Worm (Caenorhabditis elegans) whole organism, L1 larva: Measurements from ENCODE around the gene vha-2.

Source experiments
- C16A3.4 ChIP-seq: fragments of 150-350 bp; optimal IDR thresholded peaks from 2 replicates; lab custom pipeline; 2014; ENCODE audit warnings: missing biosample characterization, missing genetic modification characterization
- alr-1 ChIP-seq: fragments of 200-800 bp; sonication (Bioruptor generic); optimal IDR thresholded peaks from 2 replicates; lab custom pipeline; 2018; ENCODE audit warnings: borderline replicate concordance, mild to moderate bottlenecking, missing genetic modification characterization, missing compliant biosample characterization
- aly-2 ChIP-seq: fragments of 150-350 bp; optimal IDR thresholded peaks from 2 replicates; lab custom pipeline; 2014; ENCODE audit warnings: missing biosample characterization, missing genetic modification characterization
- ama-1 ChIP-seq: fragments of 150-350 bp; optimal IDR thresholded peaks from 2 replicates; lab custom pipeline; 2014
- blmp-1 ChIP-seq: fragments of 150-350 bp; optimal IDR thresholded peaks from 2 replicates; lab custom pipeline; 2014; ENCODE audit warnings: missing biosample characterization, missing genetic modification characterization
- ceh-90 ChIP-seq: sonication (generic microtip); optimal IDR thresholded peaks from 2 replicates; lab custom pipeline; 2016; ENCODE audit warnings: missing genetic modification characterization, missing compliant biosample characterization
- dpl-1 ChIP-seq, 3 experiments: fragments of 150-350 bp in 2 of 3; sonication (generic microtip) in 1 of 3; optimal IDR thresholded peaks; 2 replicates each; lab custom pipeline; 2014 to 2017; ENCODE audit warnings: missing biosample characterization in 3 of 3, missing genetic modification characterization in 3 of 3, missing genetic modification reagents in 3 of 3
- efl-1 ChIP-seq, 4 experiments: fragments of 150-350 bp; optimal IDR thresholded peaks in 3 of 4; peaks in 1 of 4; 1 replicate in 1 of 4; 2 replicates in 3 of 4; lab custom pipeline; 2014; ENCODE audit warnings: missing biosample characterization in 2 of 4, missing genetic modification characterization in 2 of 4, missing genetic modification reagents in 2 of 4
- efl-3 ChIP-seq: fragments of 200-800 bp; sonication (Bioruptor generic); optimal IDR thresholded peaks from 2 replicates; lab custom pipeline; 2018; ENCODE audit warnings: mild to moderate bottlenecking, missing genetic modification characterization, missing compliant biosample characterization
- egl-27 ChIP-seq, 2 experiments: fragments of 150-350 bp in 1 of 2; sonication (generic microtip); optimal IDR thresholded peaks; 3 replicates each; lab custom pipeline; 2017 to 2018; ENCODE audit warnings: missing biosample characterization in 2 of 2, missing genetic modification characterization in 2 of 2, missing genetic modification reagents in 2 of 2
- elt-2 ChIP-seq: sonication (generic microtip); optimal IDR thresholded peaks from 2 replicates; lab custom pipeline; 2016; ENCODE audit warnings: missing genetic modification characterization, mild to moderate bottlenecking, inconsistent platforms, missing compliant biosample characterization, missing genetic modification reagents
- elt-3 ChIP-seq, 6 experiments: fragments of 150-350 bp in 1 of 6; sonication (generic microtip); optimal IDR thresholded peaks; 2 replicates each; lab custom pipeline; 2017 to 2018; ENCODE audit warnings: missing biosample characterization in 6 of 6, missing genetic modification characterization in 6 of 6, inconsistent platforms in 1 of 6
- ets-5 ChIP-seq: fragments of 200-800 bp; sonication (Bioruptor generic); IDR thresholded peaks from 2 replicates; pipeline ENCODE4 v1.3.6; 2022; ENCODE audit warnings: missing genetic modification characterization, missing compliant biosample characterization
- fkh-8 ChIP-seq: sonication (generic microtip); optimal IDR thresholded peaks from 2 replicates; lab custom pipeline; 2016; ENCODE audit warnings: mild to moderate bottlenecking, missing genetic modification characterization, missing compliant biosample characterization
- grh-1 ChIP-seq: fragments of 200-800 bp; sonication (Bioruptor generic); IDR thresholded peaks from 2 replicates; pipeline ENCODE4 v1.3.6; 2022; ENCODE audit warnings: missing genetic modification reagents, missing genetic modification characterization, missing compliant biosample characterization
- hlh-17 ChIP-seq: fragments of 200-800 bp; sonication (Bioruptor generic); optimal IDR thresholded peaks from 2 replicates; lab custom pipeline; 2018; ENCODE audit warnings: missing genetic modification characterization, mild to moderate bottlenecking, missing compliant biosample characterization, moderate library complexity, borderline replicate concordance
- hlh-4 ChIP-seq: sonication (generic microtip); optimal IDR thresholded peaks from 2 replicates; lab custom pipeline; 2016; ENCODE audit warnings: mild to moderate bottlenecking, missing genetic modification characterization, missing compliant biosample characterization
- jun-1 ChIP-seq: fragments of 150-350 bp; optimal IDR thresholded peaks from 2 replicates; lab custom pipeline; 2014; ENCODE audit warnings: missing biosample characterization, missing genetic modification reagents, missing genetic modification characterization
- lin-13 ChIP-seq: fragments of 150-350 bp; optimal IDR thresholded peaks from 2 replicates; lab custom pipeline; 2014; ENCODE audit warnings: missing biosample characterization, missing genetic modification reagents, missing genetic modification characterization
- lin-14 ChIP-seq: fragments of 200-800 bp; sonication (Bioruptor generic); optimal IDR thresholded peaks from 2 replicates; lab custom pipeline; 2018; ENCODE audit warnings: mild to moderate bottlenecking, missing genetic modification characterization, moderate library complexity, missing compliant biosample characterization
- mab-9 ChIP-seq: fragments of 200-800 bp; sonication (Bioruptor generic); IDR thresholded peaks from 2 replicates; pipeline ENCODE4 v1.3.6; 2022; ENCODE audit warnings: missing genetic modification reagents, missing genetic modification characterization, missing compliant biosample characterization
- mdl-1 ChIP-seq, 2 experiments: fragments of 150-350 bp; optimal IDR thresholded peaks; 2 replicates each; lab custom pipeline; 2014 to 2017; ENCODE audit warnings: missing biosample characterization in 2 of 2, missing genetic modification characterization in 2 of 2, inconsistent platforms in 1 of 2
- mep-1 ChIP-seq: fragments of 150-350 bp; optimal IDR thresholded peaks from 2 replicates; lab custom pipeline; 2014; ENCODE audit warnings: missing biosample characterization, missing genetic modification characterization
- nhr-12 ChIP-seq: sonication (generic microtip); optimal IDR thresholded peaks from 2 replicates; lab custom pipeline; 2017; ENCODE audit warnings: missing biosample characterization, missing genetic modification characterization
- nhr-19 ChIP-seq: fragments of 200-800 bp; sonication (Bioruptor generic); conservative IDR thresholded peaks from 2 replicates; pipeline ENCODE4 v1.3.6; 2022; ENCODE audit warnings: missing genetic modification characterization, missing compliant biosample characterization
- nhr-20 ChIP-seq: sonication (generic microtip); optimal IDR thresholded peaks from 2 replicates; lab custom pipeline; 2016; ENCODE audit warnings: mild to moderate bottlenecking, missing genetic modification characterization, missing compliant biosample characterization
- nhr-47 ChIP-seq: sonication (generic microtip); optimal IDR thresholded peaks from 2 replicates; lab custom pipeline; 2016; ENCODE audit warnings: mild to moderate bottlenecking, missing genetic modification characterization, moderate library complexity, missing compliant biosample characterization
- nhr-71 ChIP-seq: sonication (generic microtip); optimal IDR thresholded peaks from 2 replicates; lab custom pipeline; 2016; ENCODE audit warnings: mild to moderate bottlenecking, missing genetic modification characterization, moderate library complexity, missing compliant biosample characterization
- nhr-76 ChIP-seq: sonication (generic microtip); optimal IDR thresholded peaks from 2 replicates; lab custom pipeline; 2017; ENCODE audit warnings: missing biosample characterization, missing genetic modification characterization
- nhr-85 ChIP-seq: sonication (generic microtip); peaks from one replicate; lab custom pipeline; 2016; ENCODE audit warnings: missing genetic modification characterization, inconsistent platforms, missing compliant biosample characterization
- nhr-90 ChIP-seq: sonication (generic microtip); optimal IDR thresholded peaks from 2 replicates; lab custom pipeline; 2016; ENCODE audit warnings: mild to moderate bottlenecking, missing genetic modification characterization, missing compliant biosample characterization; ENCODE audit not compliant: poor library complexity
- snu-23 ChIP-seq: sonication (generic microtip); optimal IDR thresholded peaks from 2 replicates; lab custom pipeline; 2016; ENCODE audit warnings: missing genetic modification characterization, missing compliant biosample characterization
- sox-4 ChIP-seq: sonication (generic microtip); optimal IDR thresholded peaks from 2 replicates; lab custom pipeline; 2016; ENCODE audit warnings: missing genetic modification characterization, missing compliant biosample characterization
- swsn-7 ChIP-seq: sonication (generic microtip); optimal IDR thresholded peaks from 2 replicates; lab custom pipeline; 2016; ENCODE audit warnings: missing genetic modification characterization, missing compliant biosample characterization
- unc-130 ChIP-seq: fragments of 150-350 bp; optimal IDR thresholded peaks from 2 replicates; lab custom pipeline; 2017; ENCODE audit warnings: missing biosample characterization, missing genetic modification characterization, inconsistent platforms
- unc-30 ChIP-seq: sonication (generic microtip); optimal IDR thresholded peaks from 2 replicates; lab custom pipeline; 2017; ENCODE audit warnings: missing biosample characterization, missing genetic modification characterization
- unc-86 ChIP-seq: sonication (generic microtip); optimal IDR thresholded peaks from 2 replicates; lab custom pipeline; 2016; ENCODE audit warnings: missing genetic modification characterization, missing compliant biosample characterization
- unc-98 ChIP-seq: fragments of 200-800 bp; sonication (Bioruptor generic); IDR thresholded peaks from 2 replicates; pipeline ENCODE4 v1.3.6; 2022; ENCODE audit warnings: missing genetic modification characterization, missing compliant biosample characterization
- vab-15 ChIP-seq: sonication (generic microtip); optimal IDR thresholded peaks from 2 replicates; lab custom pipeline; 2017; ENCODE audit warnings: missing genotype, mild to moderate bottlenecking, missing genetic modification characterization, missing compliant biosample characterization
- zag-1 ChIP-seq: fragments of 150-350 bp; optimal IDR thresholded peaks from 2 replicates; lab custom pipeline; 2014; ENCODE audit warnings: missing biosample characterization, missing genetic modification characterization

Gene vha-2

DNA sequence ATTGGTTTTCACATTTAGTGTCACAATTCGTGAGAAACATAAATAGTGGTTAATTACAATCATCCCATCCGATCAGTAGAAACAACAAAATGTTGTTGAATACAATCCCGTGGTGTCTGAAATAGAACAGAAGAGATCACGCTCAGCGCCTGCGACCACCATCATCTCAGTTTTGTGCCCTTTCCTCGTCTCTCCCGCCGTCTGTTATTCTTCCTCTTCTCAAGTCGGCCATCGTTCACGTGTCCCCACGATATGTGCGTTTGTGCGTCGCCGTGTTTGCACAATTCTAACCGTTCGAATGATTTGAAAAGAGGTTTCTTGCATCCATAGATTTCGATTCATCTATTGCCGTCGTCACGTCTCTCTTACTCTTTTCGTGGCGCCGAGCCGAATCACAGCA lies 36.8 kb downstream of the vha-2 start, which contains the start of gene panl-3 (continued):
- TF ChIP-seq hlh-17 (GFP tag; lab: Kevin White, UChicago) (no peak), mdl-1 (tag; optimal IDR thresholded peaks at IDR 0.05; lab: Kevin White, UChicago) (peak in 1 of 2 experiments; percentile 95), elt-2 (tag; lab: Kevin White, UChicago) (peak; percentile 10), mab-9 (GFP tag; lab: Robert Waterston, UW) (peak; percentile 73), sox-4 (no peak), unc-98 (GFP tag; lab: Robert Waterston, UW) (no peak)

ce11 chrIII:9822942-9823341 lies 41.0 kb downstream of the vha-2 start, which contains the start of gene arl-5:
Gene arl-5 (plus strand): TSS chrIII:9823242.
- TF ChIP-seq ets-5 (GFP tag; lab: Robert Waterston, UW) (no peak), zag-1 (tag; lab: Kevin White, UChicago) (no peak), jun-1 (tag; lab: Kevin White, UChicago) (no peak), unc-130 (tag; lab: Kevin White, UChicago) (no peak), vab-15 (tag; lab: Kevin White, UChicago) (no peak), nhr-47 (tag; lab: Kevin White, UChicago) (no peak), nhr-76 (no peak), unc-86 (no peak), unc-30 (tag; lab: Kevin White, UChicago) (no peak), aly-2 (tag; lab: Kevin White, UChicago) (no peak), blmp-1 (tag; lab: Kevin White, UChicago) (no peak), fkh-8 (tag; lab: Kevin White, UChicago) (no peak), nhr-12 (tag; lab: Kevin White, UChicago) (no peak)

DNA sequence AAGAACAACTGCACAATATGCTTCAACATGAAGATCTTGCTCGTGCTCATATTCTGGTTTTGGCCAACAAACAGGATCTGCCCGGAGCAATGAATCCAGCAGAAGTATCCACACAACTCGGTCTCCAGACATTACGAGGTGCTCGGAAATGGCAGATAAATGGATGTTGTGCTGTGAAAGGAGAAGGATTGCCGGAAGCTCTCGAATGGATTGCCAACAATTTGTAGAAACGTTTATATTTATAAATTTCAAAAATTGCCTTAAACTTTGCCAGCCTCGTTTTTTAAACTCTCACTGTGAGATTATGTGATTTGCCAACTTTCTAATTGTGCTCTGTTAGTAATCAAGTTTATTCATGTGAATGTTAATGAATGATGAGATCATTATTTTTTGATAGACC lies 41.8 kb downstream of the vha-2 start:
- TF ChIP-seq aly-2 (tag; lab: Kevin White, UChicago) (no peak), ceh-90 (tag; lab: Kevin White, UChicago) (no peak), efl-1 (optimal IDR thresholded peaks at IDR 0.05; lab: Kevin White, UChicago) (no peak), efl-1 (GFP tag; optimal IDR thresholded peaks at IDR 0.05 in 1 of 2; lab: Kevin White, UChicago) (no peak), nhr-85 (tag; lab: Kevin White, UChicago) (peak; percentile 51)

ce11 chrIII:9824330-9824934 lies 42.5 kb downstream of the vha-2 start, which contains the start of gene lin-52:
Gene lin-52 (minus strand): TSS chrIII:9824750.
- TF ChIP-seq sox-4, result no peak
- TF ChIP-seq nhr-71 (tag; lab: Kevin White, UChicago), result peak; percentile 61
- peak; percentile 81 for TF ChIP-seq nhr-85 (tag; lab: Kevin White, UChicago)
- TF ChIP-seq unc-98 (GFP tag; lab: Robert Waterston, UW), result no peak
- TF ChIP-seq ama-1, result peak; percentile 87
- 0 out of 2 replicates have a peak, but pooled peaks have one; percentile 9 for TF ChIP-seq grh-1 (GFP tag; lab: Robert Waterston, UW)
- TF ChIP-seq nhr-47 (tag; lab: Kevin White, UChicago), result peak; percentile 38
- TF ChIP-seq swsn-7 (tag; lab: Kevin White, UChicago), result no peak
- TF ChIP-seq lin-13 (GFP tag; lab: Kevin White, UChicago), result peak; percentile 8
- TF ChIP-seq nhr-19, result 0 out of 2 replicates have a peak, but pooled peaks have one; percentile 4
- peak; percentile 11 for TF ChIP-seq elt-2 (tag; lab: Kevin White, UChicago)
- TF ChIP-seq nhr-90 (tag; lab: Kevin White, UChicago), result peak; percentile 43
- peak; percentile 31 for TF ChIP-seq nhr-20 (tag; lab: Kevin White, UChicago)

- TF ChIP-seq mep-1 (tag; lab: Kevin White, UChicago) (peak; percentile 12), C16A3.4 (tag; lab: Kevin White, UChicago) (no peak), nhr-12 (tag; lab: Kevin White, UChicago) (no peak), elt-3 (tag; optimal IDR thresholded peaks at IDR 0.05; lab: Kevin White, UChicago) (peak in 1 of 6 experiments; percentile 67), hlh-17 (GFP tag; lab: Kevin White, UChicago) (no peak), dpl-1 (GFP tag; optimal IDR thresholded peaks at IDR 0.05; lab: Kevin White, UChicago) (peak; percentile 21 to 33 (median 32)), efl-3 (no peak), egl-27 (tag; optimal IDR thresholded peaks at IDR 0.05; lab: Kevin White, UChicago) (no peak), efl-1 (optimal IDR thresholded peaks at IDR 0.05; lab: Kevin White, UChicago) (no peak), efl-1 (GFP tag; optimal IDR thresholded peaks at IDR 0.05 in 1 of 2; lab: Kevin White, UChicago) (no peak), hlh-4 (tag; lab: Kevin White, UChicago) (no peak), nhr-19 (no peak), nhr-71 (tag; lab: Kevin White, UChicago) (no peak), alr-1 (no peak), lin-14 (peak; percentile 31), snu-23 (peak; percentile 33)
Observed at ce11 chrIII:9825073-9825828, 43.3 kb downstream of the vha-2 start, which contains the start of gene ZK632.9. Gene ZK632.9 (minus strand): TSS chrIII:9825432.
